Worm (Caenorhabditis elegans) whole organism, L4 larva: Measurements from ENCODE around the gene F13H10.3.
A peak's percentile ranks its signal among the peaks of the same experiment; 100 is the strongest.

Source experiments
- F26F4.8 ChIP-seq: fragments of 200-800 bp; sonication (Bioruptor generic); conservative IDR thresholded peaks from 2 replicates; pipeline ENCODE4 v1.3.6; 2022; ENCODE audit warnings: missing genetic modification characterization, missing compliant biosample characterization
- F37D6.2 ChIP-seq: sonication (generic microtip); optimal IDR thresholded peaks from 2 replicates; lab custom pipeline; 2016; ENCODE audit warnings: mild to moderate bottlenecking, missing genetic modification characterization, missing compliant biosample characterization
- T26A8.4 ChIP-seq: fragments of 200-800 bp; sonication (Bioruptor generic); IDR thresholded peaks from 2 replicates; pipeline ENCODE4 v1.3.6; 2022; ENCODE audit warnings: missing genetic modification characterization, missing compliant biosample characterization
- Y105C5A.15 ChIP-seq: fragments of 200-800 bp; sonication (Bioruptor generic); IDR thresholded peaks from 2 replicates; pipeline ENCODE4 v1.3.6; 2022; ENCODE audit warnings: missing genetic modification characterization, missing compliant biosample characterization
- ZK546.5 ChIP-seq, 2 experiments: sonication (generic microtip); optimal IDR thresholded peaks; 2 replicates each; lab custom pipeline; 2017; ENCODE audit warnings: missing biosample characterization in 2 of 2, missing genetic modification characterization in 2 of 2
- aly-2 ChIP-seq: sonication (generic microtip); optimal IDR thresholded peaks from 2 replicates; lab custom pipeline; 2018; ENCODE audit warnings: missing biosample characterization, missing genetic modification characterization
- ama-1 ChIP-seq: fragments of 150-350 bp; optimal IDR thresholded peaks from 2 replicates; lab custom pipeline; 2014; ENCODE audit warnings: inconsistent platforms, mixed read lengths
- ceh-44 ChIP-seq: fragments of 200-800 bp; sonication (Bioruptor generic); IDR thresholded peaks from 2 replicates; pipeline ENCODE4 v1.3.6; 2022; ENCODE audit warnings: missing genetic modification reagents, missing genetic modification characterization, missing compliant biosample characterization
- daf-16 ChIP-seq, 3 experiments: sonication (generic microtip); optimal IDR thresholded peaks; 2 replicates each; lab custom pipeline; 2016 to 2017; ENCODE audit warnings: missing genetic modification characterization in 3 of 3, missing genetic modification reagents in 3 of 3, mild to moderate bottlenecking in 2 of 3, missing compliant biosample characterization in 2 of 3, missing biosample characterization in 1 of 3, moderate library complexity in 1 of 3
- dve-1 ChIP-seq: sonication (generic microtip); optimal IDR thresholded peaks from 2 replicates; lab custom pipeline; 2017; ENCODE audit warnings: antibody characterized with exemption, mild to moderate bottlenecking, missing genetic modification characterization, missing compliant biosample characterization; ENCODE audit not compliant: insufficient read depth
- egl-27 ChIP-seq: sonication (generic microtip); optimal IDR thresholded peaks from 3 replicates; lab custom pipeline; 2017; ENCODE audit warnings: missing biosample characterization, missing genetic modification reagents, missing genetic modification characterization
- hlh-11 ChIP-seq: fragments of 200-800 bp; sonication (Bioruptor generic); optimal IDR thresholded peaks from 2 replicates; lab custom pipeline; 2018; ENCODE audit warnings: mild to moderate bottlenecking, missing genetic modification characterization, missing compliant biosample characterization
- hmg-1.1 ChIP-seq: fragments of 200-800 bp; sonication (Bioruptor generic); IDR thresholded peaks from 2 replicates; pipeline ENCODE4 v1.3.6; 2022; ENCODE audit warnings: missing genetic modification reagents, missing genetic modification characterization, missing compliant biosample characterization
- lin-13 ChIP-seq: fragments of 150-350 bp; optimal IDR thresholded peaks from 2 replicates; lab custom pipeline; 2014; ENCODE audit warnings: missing biosample characterization, missing genetic modification reagents, missing genetic modification characterization
- lin-29 ChIP-seq: fragments of 200-800 bp; sonication (Bioruptor generic); IDR thresholded peaks from 2 replicates; pipeline ENCODE4 v1.3.6; 2022; ENCODE audit warnings: missing genetic modification reagents, missing genetic modification characterization, missing compliant biosample characterization
- lin-38 ChIP-seq: fragments of 200-800 bp; sonication (Bioruptor generic); IDR thresholded peaks from 2 replicates; pipeline ENCODE4 v1.3.6; 2022; ENCODE audit warnings: missing genetic modification reagents, missing genetic modification characterization, missing compliant biosample characterization
- lsy-2 ChIP-seq, 2 experiments: fragments of 150-350 bp in 1 of 2; sonication (generic microtip) in 1 of 2; optimal IDR thresholded peaks; 2 replicates each; lab custom pipeline; 2014 to 2017; ENCODE audit warnings: missing biosample characterization in 2 of 2, missing genetic modification characterization in 2 of 2
- madf-5 ChIP-seq, 2 experiments: fragments of 200-800 bp; sonication (Bioruptor generic); IDR thresholded peaks; 2 replicates each; pipeline ENCODE4 v1.3.6; 2022; ENCODE audit warnings: missing compliant biosample characterization in 2 of 2, missing genetic modification characterization in 2 of 2
- mep-1 ChIP-seq: fragments of 150-350 bp; sonication (generic microtip); optimal IDR thresholded peaks from 3 replicates; lab custom pipeline; 2014; ENCODE audit warnings: missing biosample characterization, missing genetic modification characterization
- mes-2 ChIP-seq: sonication (generic microtip); optimal IDR thresholded peaks from 2 replicates; lab custom pipeline; 2016; ENCODE audit warnings: missing genotype, mild to moderate bottlenecking, missing genetic modification characterization, missing compliant biosample characterization; ENCODE audit not compliant: poor library complexity, severe bottlenecking
- mxl-3 ChIP-seq: fragments of 200-800 bp; sonication (Bioruptor generic); optimal IDR thresholded peaks from 2 replicates; lab custom pipeline; 2018; ENCODE audit warnings: mild to moderate bottlenecking, missing genetic modification characterization, missing compliant biosample characterization
- nhr-11 ChIP-seq: fragments of 150-350 bp; optimal IDR thresholded peaks from 2 replicates; lab custom pipeline; 2014; ENCODE audit warnings: missing biosample characterization, missing genetic modification characterization
- nhr-28 ChIP-seq: fragments of 150-350 bp; optimal IDR thresholded peaks from 2 replicates; lab custom pipeline; 2014; ENCODE audit warnings: missing biosample characterization, missing genetic modification characterization
- pha-4 ChIP-seq, 2 experiments: fragments of 150-350 bp in 1 of 2; fragments of 200-800 bp in 1 of 2; sonication (Bioruptor generic) in 1 of 2; IDR thresholded peaks in 1 of 2; optimal IDR thresholded peaks in 1 of 2; 2 replicates each; pipeline versions ENCODE4 v1.3.6 to Lab custom; 2014 to 2022; ENCODE audit warnings: missing genetic modification characterization in 2 of 2, missing genetic modification reagents in 2 of 2, missing biosample characterization in 1 of 2, missing compliant biosample characterization in 1 of 2
- rbr-2 ChIP-seq: sonication (generic microtip); optimal IDR thresholded peaks from 2 replicates; lab custom pipeline; 2016; ENCODE audit warnings: missing genotype, missing genetic modification characterization, missing compliant biosample characterization
- snpc-4 ChIP-seq: fragments of 150-350 bp; optimal IDR thresholded peaks from 2 replicates; lab custom pipeline; 2014; ENCODE audit warnings: missing biosample characterization, missing genetic modification characterization
- tag-97 ChIP-seq: fragments of 200-800 bp; sonication (Bioruptor generic); IDR thresholded peaks from 2 replicates; pipeline ENCODE4 v1.3.6; 2022; ENCODE audit warnings: missing genetic modification characterization, missing compliant biosample characterization
- unc-130 ChIP-seq: sonication (generic microtip); optimal IDR thresholded peaks from 2 replicates; lab custom pipeline; 2016; ENCODE audit warnings: missing genetic modification reagents, missing genetic modification characterization, missing compliant biosample characterization
- unc-39 ChIP-seq: sonication (generic microtip); optimal IDR thresholded peaks from 2 replicates; lab custom pipeline; 2017; ENCODE audit warnings: missing biosample characterization, missing genetic modification characterization
- unc-62 ChIP-seq, 3 experiments: fragments of 150-350 bp in 1 of 3; sonication (generic microtip); optimal IDR thresholded peaks in 2 of 3; peaks in 1 of 3; 1 replicate in 1 of 3; 2 replicates in 2 of 3; lab custom pipeline; 2014 to 2017; ENCODE audit warnings: missing biosample characterization in 3 of 3, missing genetic modification characterization in 3 of 3, missing genetic modification reagents in 3 of 3, missing genotype in 1 of 3
- zfp-2 ChIP-seq: sonication (generic microtip); optimal IDR thresholded peaks from 2 replicates; lab custom pipeline; 2016; ENCODE audit warnings: mild to moderate bottlenecking, missing genetic modification characterization, missing compliant biosample characterization
- zfp-3 ChIP-seq: fragments of 200-800 bp; sonication (Bioruptor generic); conservative IDR thresholded peaks from 2 replicates; pipeline ENCODE4 v1.3.6; 2022; ENCODE audit warnings: missing genetic modification reagents, missing genetic modification characterization, missing compliant biosample characterization

Gene F13H10.3

ce11 chrIV:11063962-11064361 is 48.2 kb upstream of the F13H10.3 start, which contains the start of gene ttr-16:
TSS of gene ttr-16 (minus strand) at chrIV:11064137.
- TF ChIP-seq ama-1 (lab: Kevin White, UChicago) = peak; percentile 57
- TF ChIP-seq nhr-11 (tag; lab: Kevin White, UChicago) = peak; percentile 67
- TF ChIP-seq zfp-2 (tag; lab: Kevin White, UChicago) = no peak
- no peak for TF ChIP-seq zfp-3 (GFP tag; lab: Robert Waterston, UW)
- TF ChIP-seq daf-16 (GFP tag; optimal IDR thresholded peaks at IDR 0.05; lab: Kevin White, UChicago) = peak in 1 of 2 experiments; percentile 91
- TF ChIP-seq daf-16 (tag; optimal IDR thresholded peaks at IDR 0.05; lab: Kevin White, UChicago) = no peak

- no peak for TF ChIP-seq F37D6.2 (tag; lab: Kevin White, UChicago)
- no peak for TF ChIP-seq pha-4 (GFP tag; IDR thresholded peaks at IDR 0.05; lab: Robert Waterston, UW)
- TF ChIP-seq pha-4 (tag; optimal IDR thresholded peaks at IDR 0.05; lab: Kevin White, UChicago) = no peak
- no peak for TF ChIP-seq aly-2 (tag; lab: Kevin White, UChicago)
- no peak for TF ChIP-seq dve-1 (tag; lab: Kevin White, UChicago)
- TF ChIP-seq lin-29 (GFP tag; lab: Robert Waterston, UW) = no peak
- no peak for TF ChIP-seq snpc-4 (tag; lab: Kevin White, UChicago)
- TF ChIP-seq lsy-2 (tag; optimal IDR thresholded peaks at IDR 0.05; lab: Kevin White, UChicago) = no peak
- peak in 1 of 2 experiments; percentile 78 for TF ChIP-seq daf-16 (GFP tag; optimal IDR thresholded peaks at IDR 0.05; lab: Kevin White, UChicago)
- TF ChIP-seq daf-16 (tag; optimal IDR thresholded peaks at IDR 0.05; lab: Kevin White, UChicago) = no peak
- no peak for TF ChIP-seq mxl-3 (GFP tag; lab: Kevin White, UChicago)
- peak; percentile 48 for TF ChIP-seq ama-1 (lab: Kevin White, UChicago)
- no peak for TF ChIP-seq hlh-11 (tag; lab: Kevin White, UChicago)
- TF ChIP-seq hmg-1.1 = no peak
- peak in 1 of 2 experiments; percentile 94 for TF ChIP-seq unc-62 (GFP tag; optimal IDR thresholded peaks at IDR 0.05 in 1 of 2; lab: Kevin White, UChicago)
- TF ChIP-seq unc-62 (tag; optimal IDR thresholded peaks at IDR 0.05; lab: Kevin White, UChicago) = no peak
- no peak for TF ChIP-seq Y105C5A.15
- no peak for TF ChIP-seq ZK546.5 (tag; optimal IDR thresholded peaks at IDR 0.05; lab: Kevin White, UChicago)
- no peak for TF ChIP-seq mes-2
- no peak for TF ChIP-seq ceh-44
- TF ChIP-seq madf-5 (GFP tag; IDR thresholded peaks at IDR 0.05; lab: Robert Waterston, UW) = no peak
- no peak for TF ChIP-seq mep-1 (tag; lab: Kevin White, UChicago)
- TF ChIP-seq T26A8.4 (GFP tag; lab: Robert Waterston, UW) = peak; percentile 66; the same call in 1 of the 2 replicates
- TF ChIP-seq, all 104 proteins: peak for 4
Measured at ce11 chrIV:11062984-11063613, 47.3 kb upstream of the F13H10.3 start.

ce11 chrIV:11053652-11054317 is 38.0 kb upstream of the F13H10.3 start, which contains the start of the genes F36H1.12 and lin-3:
TSS of gene F36H1.12 (minus strand) at chrIV:11053702.
TSS of gene lin-3 (plus strand) at chrIV:11054308.
- TF ChIP-seq ceh-44 (0 out of 2 replicates have a peak, but pooled peaks have one; percentile 31), unc-130 (GFP tag; lab: Kevin White, UChicago) (peak; percentile 19), zfp-2 (tag; lab: Kevin White, UChicago) (no peak), unc-39 (tag; lab: Kevin White, UChicago) (no peak), F26F4.8 (GFP tag; lab: Robert Waterston, UW) (no peak), lin-38 (GFP tag; lab: Robert Waterston, UW) (peak; percentile 85)

ce11 chrIV:11051963-11052362 is 36.2 kb upstream of the F13H10.3 start:
- TF ChIP-seq dve-1 (tag; lab: Kevin White, UChicago) (no peak), egl-27 (tag; lab: Kevin White, UChicago) (no peak), tag-97 (GFP tag; lab: Robert Waterston, UW) (no peak), rbr-2 (tag; lab: Kevin White, UChicago) (no peak), mes-2 (no peak), lin-13 (no peak), unc-62 (GFP tag; optimal IDR thresholded peaks at IDR 0.05 in 1 of 2; lab: Kevin White, UChicago) (peak in 1 of 2 experiments; percentile 91), unc-62 (tag; optimal IDR thresholded peaks at IDR 0.05; lab: Kevin White, UChicago) (no peak), unc-130 (GFP tag; lab: Kevin White, UChicago) (no peak), nhr-28 (tag; lab: Kevin White, UChicago) (no peak)
